Worm (Caenorhabditis elegans): ENCODE measurements around the gene cpx-2.

cpx-2 gene

DNA sequence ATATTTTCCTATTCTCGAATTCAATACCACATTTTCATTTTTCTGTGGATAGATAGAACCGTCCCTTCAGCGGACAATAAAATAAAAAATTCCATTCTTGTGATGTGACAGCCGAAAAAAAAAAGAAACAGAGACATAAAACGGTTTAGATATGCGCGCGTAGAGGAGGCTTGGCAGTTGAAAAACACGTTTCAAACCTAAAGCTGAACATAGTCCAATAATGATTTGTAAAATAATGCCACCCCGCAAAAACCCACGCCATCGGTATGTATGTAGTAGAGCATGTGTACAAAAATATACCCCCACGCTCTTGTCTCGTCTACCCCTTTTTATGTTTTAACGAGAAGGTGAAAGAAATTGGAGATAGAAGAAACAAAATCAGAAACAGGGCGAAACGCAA is 37.6 kb upstream of the cpx-2 start (continued):
- TF ChIP-seq rcor-1 (GFP tag; IDR thresholded peaks at IDR 0.05) (no peak), egl-44 (GFP tag; IDR thresholded peaks at IDR 0.05) (peak; percentile 47; the same call in 1 of the 2 replicates), Y53G8AR.9 (GFP tag; conservative IDR thresholded peaks at IDR 0.05) (peak; percentile 79; the same call in 1 of the 2 replicates), ekl-4 (GFP tag; IDR thresholded peaks at IDR 0.05) (peak; percentile 27; the same call in 1 of the 2 replicates), K12H6.12 (tag; optimal IDR thresholded peaks at IDR 0.05) (no peak), ceh-79 (tag; optimal IDR thresholded peaks at IDR 0.05) (no peak), D2030.7 (GFP tag; IDR thresholded peaks at IDR 0.05) (no peak), attf-6 (GFP tag; IDR thresholded peaks at IDR 0.05) (no peak), fkh-3 (tag; optimal IDR thresholded peaks at IDR 0.05) (no peak), madf-3 (GFP tag; IDR thresholded peaks at IDR 0.05) (no peak), lin-35 (GFP tag; optimal IDR thresholded peaks at IDR 0.05) (peak in 1 of 3 experiments; percentile 14), ccch-3 (GFP tag; optimal IDR thresholded peaks at IDR 0.05) (no peak), hrde-1 (tag; optimal IDR thresholded peaks at IDR 0.05; ENCODE audit: borderline replicate concordance) (no peak), ceh-58 (GFP tag; IDR thresholded peaks at IDR 0.05) (no peak), B0019.2 (GFP tag; conservative IDR thresholded peaks at IDR 0.05) (no peak), madf-8 (GFP tag; conservative IDR thresholded peaks at IDR 0.05) (no peak)

DNA sequence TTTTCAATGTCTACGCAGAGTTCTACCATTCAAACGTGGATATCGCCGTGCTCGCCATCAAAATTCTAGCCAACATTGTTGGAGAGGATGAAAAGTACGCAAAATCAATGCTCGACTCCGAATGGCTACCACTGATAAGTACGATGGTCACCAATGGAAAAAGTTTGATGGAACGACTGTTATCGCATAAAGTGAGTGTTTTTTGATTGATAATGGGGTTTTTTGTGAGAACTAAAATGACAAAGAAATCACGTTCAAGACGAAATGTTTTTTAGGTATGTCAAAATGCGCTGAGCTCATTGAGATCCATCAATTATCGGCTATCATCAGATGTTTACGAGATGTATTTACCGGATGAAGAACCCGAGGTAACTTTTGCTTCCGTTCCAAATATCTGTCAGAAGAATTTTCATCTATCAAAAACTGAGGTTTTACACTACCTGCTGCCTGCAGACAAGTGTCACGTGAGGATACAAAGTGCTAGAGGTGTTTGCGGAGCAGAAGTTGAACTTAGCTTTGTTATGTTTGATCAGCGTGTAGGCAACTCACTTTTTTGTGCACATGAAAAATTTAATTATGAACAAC is 35.2 kb upstream of the cpx-2 start:
- no peak for TF ChIP-seq snpc-3.4 (tag; optimal IDR thresholded peaks at IDR 0.05)
- TF ChIP-seq him-1 (tag; optimal IDR thresholded peaks at IDR 0.05) = no peak
- TF ChIP-seq die-1 (tag; optimal IDR thresholded peaks at IDR 0.05) = no peak
- TF ChIP-seq hlh-12 (tag; optimal IDR thresholded peaks at IDR 0.05) = no peak
- TF ChIP-seq let-607 (tag; optimal IDR thresholded peaks at IDR 0.05) = no peak
- TF ChIP-seq attf-3 (GFP tag; conservative IDR thresholded peaks at IDR 0.05) = no peak
- no peak for TF ChIP-seq bed-1 (GFP tag; IDR thresholded peaks at IDR 0.05)
- TF ChIP-seq mes-4 (tag; optimal IDR thresholded peaks at IDR 0.05) = no peak
- TF ChIP-seq ztf-28 (GFP tag; IDR thresholded peaks at IDR 0.05) = no peak
- no peak for TF ChIP-seq ceh-40 (GFP tag; IDR thresholded peaks at IDR 0.05)
- TF ChIP-seq nfya-1 (tag; optimal IDR thresholded peaks at IDR 0.05; ENCODE audit: borderline replicate concordance, insufficient read depth) = no peak
- no peak for TF ChIP-seq C06A6.2 (GFP tag; conservative IDR thresholded peaks at IDR 0.05)
- TF ChIP-seq ama-1 (optimal IDR thresholded peaks at IDR 0.05) = peak; percentile 34
- no peak for TF ChIP-seq ama-1 (GFP tag; optimal IDR thresholded peaks at IDR 0.05)
- no peak for TF ChIP-seq chd-7 (tag; optimal IDR thresholded peaks at IDR 0.05)
- no peak for TF ChIP-seq ztf-6 (GFP tag; IDR thresholded peaks at IDR 0.05)
- 0 out of 2 replicates have a peak, but pooled peaks have one; percentile 30 for TF ChIP-seq pbrm-1 (GFP tag; IDR thresholded peaks at IDR 0.05)
- no peak for TF ChIP-seq hmg-1.2 (GFP tag; IDR thresholded peaks at IDR 0.05)
- TF ChIP-seq madf-3 (GFP tag; IDR thresholded peaks at IDR 0.05) = 0 out of 2 replicates have a peak, but pooled peaks have one; percentile 10
- TF ChIP-seq madf-10 (tag; optimal IDR thresholded peaks at IDR 0.05) = no peak
- peak; percentile 24 for TF ChIP-seq nhr-80 (tag; optimal IDR thresholded peaks at IDR 0.05)
- no peak for TF ChIP-seq B0261.1 (tag; optimal IDR thresholded peaks at IDR 0.05)
- TF ChIP-seq sdz-38 (tag; optimal IDR thresholded peaks at IDR 0.05) = no peak
- TF ChIP-seq K11D2.4 (GFP tag; IDR thresholded peaks at IDR 0.05) = no peak
- 0 out of 2 replicates have a peak, but pooled peaks have one; percentile 35 for TF ChIP-seq let-526 (GFP tag; IDR thresholded peaks at IDR 0.05)
- TF ChIP-seq nhr-90 (tag; optimal IDR thresholded peaks at IDR 0.05) = no peak
- TF ChIP-seq ccch-3 (GFP tag; optimal IDR thresholded peaks at IDR 0.05) = no peak
- no peak for TF ChIP-seq cebp-1 (GFP tag; IDR thresholded peaks at IDR 0.05)
- no peak for TF ChIP-seq cebp-1 (tag; optimal IDR thresholded peaks at IDR 0.05)
- 0 out of 2 replicates have a peak, but pooled peaks have one; percentile 40 for TF ChIP-seq B0336.3 (GFP tag; IDR thresholded peaks at IDR 0.05)
- TF ChIP-seq Y79H2A.3 (GFP tag; conservative IDR thresholded peaks at IDR 0.05) = no peak
- no peak for TF ChIP-seq B0035.1 (tag; optimal IDR thresholded peaks at IDR 0.05)
- TF ChIP-seq cebp-2 (GFP tag; IDR thresholded peaks at IDR 0.05) = no peak
- TF ChIP-seq somi-1 (GFP tag; optimal IDR thresholded peaks at IDR 0.05) = no peak
